Worm (Caenorhabditis elegans) whole organism, L3 larva: Measurements from ENCODE around the gene srw-83.

Experiments
- R02D3.7 ChIP-seq: fragments of 150-350 bp; optimal IDR thresholded peaks from 2 replicates; lab custom pipeline; 2014; ENCODE audit warnings: missing biosample characterization, missing genetic modification characterization
- ZK546.5 ChIP-seq: sonication (generic microtip); optimal IDR thresholded peaks from 2 replicates; lab custom pipeline; 2017; ENCODE audit warnings: missing biosample characterization, missing genetic modification characterization
- aly-2 ChIP-seq: fragments of 150-350 bp; optimal IDR thresholded peaks from 2 replicates; lab custom pipeline; 2014; ENCODE audit warnings: missing biosample characterization, missing genetic modification characterization
- ama-1 ChIP-seq: fragments of 150-350 bp; optimal IDR thresholded peaks from 2 replicates; lab custom pipeline; 2018
- ceh-16 ChIP-seq: sonication (generic microtip); optimal IDR thresholded peaks from 2 replicates; lab custom pipeline; 2017; ENCODE audit warnings: missing biosample characterization, missing genetic modification characterization
- ceh-28 ChIP-seq: fragments of 150-350 bp; optimal IDR thresholded peaks from 2 replicates; lab custom pipeline; 2014; ENCODE audit warnings: missing biosample characterization, missing genetic modification reagents, missing genetic modification characterization
- ceh-82 ChIP-seq: fragments of 150-350 bp; optimal IDR thresholded peaks from 2 replicates; lab custom pipeline; 2014; ENCODE audit warnings: missing biosample characterization, missing genetic modification characterization
- ceh-9 ChIP-seq: sonication (generic microtip); optimal IDR thresholded peaks from 2 replicates; lab custom pipeline; 2018; ENCODE audit warnings: missing biosample characterization, missing genetic modification characterization
- daf-12 ChIP-seq: fragments of 150-350 bp; optimal IDR thresholded peaks from 2 replicates; lab custom pipeline; 2014; ENCODE audit warnings: missing biosample characterization, missing genetic modification reagents, missing genetic modification characterization
- egl-27 ChIP-seq: sonication (generic microtip); optimal IDR thresholded peaks from 4 replicates; lab custom pipeline; 2017; ENCODE audit warnings: missing biosample characterization, missing genetic modification reagents, missing genetic modification characterization
- egl-5 ChIP-seq: fragments of 150-350 bp; optimal IDR thresholded peaks from 2 replicates; lab custom pipeline; 2017; ENCODE audit warnings: missing biosample characterization, missing genetic modification reagents, missing genetic modification characterization, inconsistent platforms
- elt-1 ChIP-seq: fragments of 150-350 bp; optimal IDR thresholded peaks from 2 replicates; lab custom pipeline; 2014; ENCODE audit warnings: missing biosample characterization, missing genetic modification characterization
- elt-2 ChIP-seq: sonication (generic microtip); optimal IDR thresholded peaks from 2 replicates; lab custom pipeline; 2016; ENCODE audit warnings: missing genetic modification reagents, mild to moderate bottlenecking, missing genetic modification characterization, missing compliant biosample characterization
- elt-3 ChIP-seq, 3 experiments: fragments of 150-350 bp in 1 of 3; sonication (generic microtip) in 2 of 3; optimal IDR thresholded peaks; 2 replicates in 2 of 3; 4 replicates in 1 of 3; lab custom pipeline; 2014 to 2017; ENCODE audit warnings: missing biosample characterization in 3 of 3, missing genetic modification characterization in 3 of 3
- eor-1 ChIP-seq, 2 experiments: fragments of 150-350 bp; optimal IDR thresholded peaks; 2 replicates each; lab custom pipeline; 2014 to 2018; ENCODE audit warnings: missing biosample characterization in 2 of 2, missing genetic modification characterization in 2 of 2
- fkh-10 ChIP-seq: sonication (generic microtip); optimal IDR thresholded peaks from 2 replicates; lab custom pipeline; 2017; ENCODE audit warnings: missing biosample characterization, missing genetic modification reagents, missing genetic modification characterization
- fos-1 ChIP-seq: fragments of 150-350 bp; optimal IDR thresholded peaks from 2 replicates; lab custom pipeline; 2014; ENCODE audit warnings: missing biosample characterization, missing genetic modification characterization
- lin-15B ChIP-seq: fragments of 150-350 bp; optimal IDR thresholded peaks from 2 replicates; lab custom pipeline; 2014; ENCODE audit warnings: missing biosample characterization, missing genetic modification characterization
- lin-39 ChIP-seq: fragments of 150-350 bp; optimal IDR thresholded peaks from 2 replicates; lab custom pipeline; 2018; ENCODE audit warnings: missing biosample characterization, missing genetic modification reagents, missing genetic modification characterization
- lsy-12 ChIP-seq: sonication (generic microtip); optimal IDR thresholded peaks from 2 replicates; lab custom pipeline; 2016; ENCODE audit warnings: mild to moderate bottlenecking, missing genetic modification characterization, missing compliant biosample characterization
- mml-1 ChIP-seq: fragments of 150-350 bp; sonication (generic microtip); optimal IDR thresholded peaks from 3 replicates; lab custom pipeline; 2014; ENCODE audit warnings: missing biosample characterization, missing genetic modification characterization
- nfya-1 ChIP-seq: sonication (generic microtip); optimal IDR thresholded peaks from 2 replicates; lab custom pipeline; 2017; ENCODE audit warnings: missing genetic modification characterization, mild to moderate bottlenecking, missing compliant biosample characterization, antibody characterized with exemption, moderate library complexity; ENCODE audit not compliant: insufficient read depth
- nhr-11 ChIP-seq: fragments of 150-350 bp; optimal IDR thresholded peaks from 2 replicates; lab custom pipeline; 2014; ENCODE audit warnings: missing biosample characterization, missing genetic modification characterization
- nhr-12 ChIP-seq: fragments of 150-350 bp; optimal IDR thresholded peaks from 2 replicates; lab custom pipeline; 2014; ENCODE audit warnings: missing biosample characterization, missing genetic modification characterization
- nhr-28 ChIP-seq: fragments of 150-350 bp; optimal IDR thresholded peaks from 2 replicates; lab custom pipeline; 2014; ENCODE audit warnings: missing biosample characterization, missing genetic modification characterization
- nhr-43 ChIP-seq: sonication (generic microtip); optimal IDR thresholded peaks from 2 replicates; lab custom pipeline; 2016; ENCODE audit warnings: mild to moderate bottlenecking, missing genetic modification characterization, missing compliant biosample characterization; ENCODE audit not compliant: poor library complexity, severe bottlenecking
- nhr-67 ChIP-seq: fragments of 150-350 bp; optimal IDR thresholded peaks from 2 replicates; lab custom pipeline; 2014; ENCODE audit warnings: missing biosample characterization, missing genetic modification characterization
- nhr-76 ChIP-seq: fragments of 150-350 bp; sonication (generic microtip); optimal IDR thresholded peaks from 5 replicates; lab custom pipeline; 2014; ENCODE audit warnings: missing biosample characterization, missing genetic modification characterization
- nhr-77 ChIP-seq: fragments of 150-350 bp; optimal IDR thresholded peaks from 2 replicates; lab custom pipeline; 2014; ENCODE audit warnings: missing biosample characterization, missing genetic modification characterization
- pha-4 ChIP-seq: fragments of 150-350 bp; optimal IDR thresholded peaks from 2 replicates; lab custom pipeline; 2014; ENCODE audit warnings: missing biosample characterization, missing genetic modification reagents, missing genetic modification characterization
- pqm-1 ChIP-seq: fragments of 150-350 bp; optimal IDR thresholded peaks from 2 replicates; lab custom pipeline; 2017; ENCODE audit warnings: missing biosample characterization, missing genetic modification characterization, inconsistent platforms
- sea-2 ChIP-seq: fragments of 150-350 bp; sonication (generic microtip); optimal IDR thresholded peaks from 4 replicates; lab custom pipeline; 2014; ENCODE audit warnings: missing biosample characterization, missing genetic modification reagents, missing genetic modification characterization
- snpc-4 ChIP-seq: fragments of 150-350 bp; optimal IDR thresholded peaks from 2 replicates; lab custom pipeline; 2014; ENCODE audit warnings: missing biosample characterization, missing genetic modification characterization
- tbx-2 ChIP-seq: sonication (generic microtip); optimal IDR thresholded peaks from 2 replicates; lab custom pipeline; 2016; ENCODE audit warnings: mild to moderate bottlenecking, missing genetic modification characterization, missing compliant biosample characterization
- unc-39 ChIP-seq: sonication (generic microtip); optimal IDR thresholded peaks from 4 replicates; lab custom pipeline; 2017; ENCODE audit warnings: missing biosample characterization, missing genetic modification characterization
- unc-62 ChIP-seq: fragments of 150-350 bp; sonication (generic microtip); optimal IDR thresholded peaks from 4 replicates; lab custom pipeline; 2014; ENCODE audit warnings: missing biosample characterization, missing genetic modification reagents, missing genetic modification characterization
- ztf-11 ChIP-seq: fragments of 150-350 bp; optimal IDR thresholded peaks from 2 replicates; lab custom pipeline; 2014; ENCODE audit warnings: missing biosample characterization, missing genetic modification characterization
- ztf-4 ChIP-seq: fragments of 150-350 bp; optimal IDR thresholded peaks from 2 replicates; lab custom pipeline; 2014; ENCODE audit warnings: missing biosample characterization, missing genetic modification characterization

srw-83 gene

DNA sequence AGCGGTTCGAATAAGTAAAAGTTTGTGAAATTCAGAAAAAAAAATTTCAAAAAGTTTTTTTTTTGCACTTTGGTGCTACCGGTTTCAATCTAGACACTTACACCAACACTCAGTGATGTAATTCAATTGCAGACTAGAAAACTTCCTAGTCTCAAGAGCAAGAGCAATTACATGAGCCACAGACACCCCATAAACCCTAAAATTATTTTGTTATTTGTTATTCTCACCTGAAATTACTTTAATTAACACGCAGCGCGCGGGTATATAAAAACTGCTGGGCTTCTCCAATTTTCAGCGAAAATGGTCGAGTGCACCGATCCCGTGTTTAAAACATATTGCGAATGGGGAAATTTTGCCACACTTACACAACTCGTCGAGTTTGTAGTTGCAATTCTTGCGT is at the start of gene srw-83:
srw-83 (plus strand) TSS at position 301 of the 400 bp plus-strand sequence.
- TF ChIP-seq elt-2 (tag; lab: Kevin White, UChicago), result no peak
- no peak for TF ChIP-seq tbx-2 (tag; lab: Kevin White, UChicago)
- no peak for TF ChIP-seq ztf-11 (tag; lab: Kevin White, UChicago)
- TF ChIP-seq ceh-28 (tag; lab: Kevin White, UChicago), result no peak
- TF ChIP-seq nhr-11 (tag; lab: Kevin White, UChicago), result no peak
- TF ChIP-seq fkh-10 (GFP tag; lab: Kevin White, UChicago), result no peak
- no peak for TF ChIP-seq aly-2 (tag; lab: Kevin White, UChicago)
- no peak for TF ChIP-seq snpc-4 (tag; lab: Kevin White, UChicago)
- TF ChIP-seq nhr-76 (tag; lab: Kevin White, UChicago), result no peak
- no peak for TF ChIP-seq fos-1 (tag; lab: Kevin White, UChicago)

DNA sequence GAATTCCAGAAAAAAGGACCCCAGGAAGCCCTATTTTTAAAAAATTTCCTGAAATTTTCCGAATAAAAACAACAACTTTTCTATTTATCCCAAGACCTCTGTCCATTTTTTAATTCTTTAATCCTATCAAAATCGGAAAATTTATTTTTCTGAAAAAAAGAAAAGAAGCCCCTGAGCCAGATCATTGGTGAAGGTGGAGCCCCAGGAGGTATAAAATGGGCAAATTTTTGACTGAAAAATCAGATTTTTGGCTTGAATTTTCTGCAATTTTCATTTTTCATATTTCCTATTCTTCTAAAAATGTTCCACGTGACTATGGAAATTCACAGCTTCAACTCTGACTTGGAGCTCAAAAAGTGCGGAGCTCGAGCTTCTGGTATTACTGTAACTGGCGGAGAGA is 47.6 kb upstream of the srw-83 start, which contains the start of gene Y51A2B.8:
Y51A2B.8 (plus strand) TSS at position 301 of the 400 bp plus-strand sequence.
- TF ChIP-seq nhr-11 (tag; lab: Kevin White, UChicago), result no peak
- TF ChIP-seq nhr-76 (tag; lab: Kevin White, UChicago), result no peak
- TF ChIP-seq nhr-67 (tag; lab: Kevin White, UChicago), result no peak
- TF ChIP-seq, all 47 proteins: peak for 0

DNA sequence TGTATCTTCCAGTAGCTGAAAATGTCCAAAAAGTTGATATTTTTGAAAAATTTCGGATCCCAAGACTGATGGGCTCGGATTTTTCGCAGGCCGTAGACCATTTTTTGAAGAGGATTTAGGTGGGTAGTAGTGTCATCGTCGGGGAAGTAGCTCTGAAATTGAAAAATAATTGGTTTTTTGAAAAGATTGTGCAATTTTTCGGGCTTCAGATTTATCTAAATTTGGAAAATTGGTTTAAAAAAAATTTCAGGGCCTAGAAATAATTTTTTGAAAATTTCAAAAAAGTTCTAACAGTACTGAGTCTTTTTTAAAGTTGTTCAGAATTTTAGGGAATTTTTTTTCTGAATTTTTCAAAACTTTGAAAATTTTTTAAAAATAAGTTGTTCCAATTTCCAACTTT is 43.8 kb upstream of the srw-83 start, which contains the start of gene nhr-288:
nhr-288 (minus strand) TSS at position 101 of the 400 bp plus-strand sequence.
- TF ChIP-seq R02D3.7 (tag; lab: Kevin White, UChicago) (no peak), nfya-1 (tag; lab: Kevin White, UChicago) (no peak), nhr-67 (tag; lab: Kevin White, UChicago) (no peak), eor-1 (tag; optimal IDR thresholded peaks at IDR 0.05; lab: Kevin White, UChicago) (no peak), egl-5 (tag; lab: Kevin White, UChicago) (no peak), ZK546.5 (tag; lab: Kevin White, UChicago) (no peak), elt-3 (tag; optimal IDR thresholded peaks at IDR 0.05; lab: Kevin White, UChicago) (no peak), fos-1 (tag; lab: Kevin White, UChicago) (no peak), lin-39 (tag; lab: Kevin White, UChicago) (no peak), daf-12 (tag; lab: Kevin White, UChicago) (no peak), pha-4 (tag; lab: Kevin White, UChicago) (no peak), pqm-1 (tag; lab: Kevin White, UChicago) (no peak), sea-2 (GFP tag; lab: Kevin White, UChicago) (no peak), ceh-82 (tag; lab: Kevin White, UChicago) (no peak), mml-1 (no peak), lin-15B (tag; lab: Kevin White, UChicago) (no peak)

DNA sequence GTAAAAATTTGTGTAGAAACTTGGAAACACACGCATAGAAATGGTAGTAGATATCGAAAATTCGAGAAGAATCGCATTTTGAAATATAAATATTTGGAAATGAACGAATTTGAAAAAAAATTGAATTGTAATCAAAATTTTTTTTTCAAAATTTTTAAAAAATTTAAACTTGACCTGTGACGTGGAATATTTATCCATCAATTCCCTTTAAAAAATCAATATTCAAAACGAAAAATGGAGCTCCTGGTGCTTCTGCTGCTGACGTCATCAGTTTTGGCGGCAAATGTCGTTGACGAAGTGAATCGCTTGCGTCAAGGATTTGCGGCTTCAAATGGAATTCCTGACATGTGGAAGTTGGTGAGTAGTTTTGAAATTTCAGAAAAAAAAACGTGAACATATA is 37.3 kb upstream of the srw-83 start, which contains the start of the genes Y51A2B.4 and Y51A2B.5:
Y51A2B.4 (minus strand) TSS at position 101 of the 400 bp plus-strand sequence.
Y51A2B.5 (plus strand) TSS at position 232 of the 400 bp plus-strand sequence.
- TF ChIP-seq sea-2 (GFP tag; lab: Kevin White, UChicago) (no peak), R02D3.7 (tag; lab: Kevin White, UChicago) (no peak), pqm-1 (tag; lab: Kevin White, UChicago) (no peak), unc-62 (no peak), elt-1 (tag; lab: Kevin White, UChicago) (no peak), elt-2 (tag; lab: Kevin White, UChicago) (no peak), lsy-12 (tag; lab: Kevin White, UChicago) (no peak), tbx-2 (tag; lab: Kevin White, UChicago) (no peak), unc-39 (tag; lab: Kevin White, UChicago) (no peak), eor-1 (tag; optimal IDR thresholded peaks at IDR 0.05; lab: Kevin White, UChicago) (no peak), nhr-12 (tag; lab: Kevin White, UChicago) (no peak), nhr-43 (tag; lab: Kevin White, UChicago) (no peak)
- TF ChIP-seq, all 47 proteins: peak for 0

DNA sequence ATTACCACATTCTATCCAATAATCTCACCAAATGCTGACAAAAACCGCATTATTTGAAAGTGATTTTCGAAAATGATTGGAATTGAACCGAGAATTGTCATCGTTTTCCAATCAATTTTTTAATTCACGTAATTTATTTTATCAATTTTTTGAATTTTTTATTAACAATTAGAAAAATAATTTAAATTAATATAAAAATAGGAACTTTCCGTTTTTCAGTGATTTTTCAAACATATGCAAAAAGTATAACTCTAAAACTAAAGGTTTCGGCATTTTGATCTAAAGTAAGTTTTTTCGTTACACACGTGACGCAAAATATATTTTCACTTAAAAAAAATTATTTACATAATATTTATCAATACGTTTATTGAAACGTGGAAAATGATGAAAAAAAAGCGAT is 32.2 kb upstream of the srw-83 start, which contains the start of gene Y51A2B.6:
Y51A2B.6 (minus strand) TSS at position 101 of the 400 bp plus-strand sequence.
- TF ChIP-seq nfya-1 (tag; lab: Kevin White, UChicago), result no peak
- no peak for TF ChIP-seq elt-1 (tag; lab: Kevin White, UChicago)
- no peak for TF ChIP-seq egl-27 (tag; lab: Kevin White, UChicago)
- TF ChIP-seq ztf-11 (tag; lab: Kevin White, UChicago), result no peak
- no peak for TF ChIP-seq nhr-11 (tag; lab: Kevin White, UChicago)
- no peak for TF ChIP-seq ceh-9 (tag; lab: Kevin White, UChicago)
- TF ChIP-seq elt-2 (tag; lab: Kevin White, UChicago), result no peak
- no peak for TF ChIP-seq fos-1 (tag; lab: Kevin White, UChicago)
- no peak for TF ChIP-seq ama-1 (lab: Kevin White, UChicago)
- TF ChIP-seq ztf-4 (tag; lab: Kevin White, UChicago), result no peak
- TF ChIP-seq pqm-1 (tag; lab: Kevin White, UChicago), result no peak
- TF ChIP-seq ceh-28 (tag; lab: Kevin White, UChicago), result no peak
- no peak for TF ChIP-seq nhr-28 (tag; lab: Kevin White, UChicago)
- no peak for TF ChIP-seq nhr-43 (tag; lab: Kevin White, UChicago)
- no peak for TF ChIP-seq ceh-16 (tag; lab: Kevin White, UChicago)
- TF ChIP-seq nhr-77 (tag; lab: Kevin White, UChicago), result no peak
- TF ChIP-seq pha-4 (tag; lab: Kevin White, UChicago), result no peak
- no peak for TF ChIP-seq lsy-12 (tag; lab: Kevin White, UChicago)
- TF ChIP-seq unc-62, result no peak
